Worm (Caenorhabditis elegans): ENCODE results near the gene srw-7.

DNA sequence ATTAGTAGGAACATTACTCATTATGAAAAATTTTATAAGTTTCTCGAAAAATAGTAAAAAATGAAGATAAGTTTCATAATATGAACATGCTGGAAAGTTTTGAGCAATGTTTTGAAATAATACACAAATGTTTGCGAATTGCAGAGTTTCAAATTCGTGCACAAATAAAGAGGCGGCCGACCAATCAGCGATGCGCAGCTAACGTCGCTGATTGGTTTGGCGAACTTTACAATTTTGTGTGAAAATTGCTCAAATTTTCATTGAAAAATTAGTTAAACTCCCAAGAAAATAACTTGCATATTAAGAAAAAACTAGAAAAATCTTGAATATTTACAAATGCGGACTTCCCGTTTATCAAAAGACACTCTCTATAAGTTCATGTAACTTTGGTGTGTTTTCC, 26.6 kb downstream of the srw-7 start:
- no peak for TF ChIP-seq somi-1 (GFP tag; optimal IDR thresholded peaks at IDR 0.05)
- no peak for TF ChIP-seq let-607 (tag; optimal IDR thresholded peaks at IDR 0.05)
- TF ChIP-seq ama-1 (optimal IDR thresholded peaks at IDR 0.05) = no peak
- TF ChIP-seq ama-1 (GFP tag; optimal IDR thresholded peaks at IDR 0.05) = no peak
- no peak for TF ChIP-seq akir-1 (GFP tag; optimal IDR thresholded peaks at IDR 0.05)
- no peak for TF ChIP-seq Y79H2A.3 (GFP tag; conservative IDR thresholded peaks at IDR 0.05)
- no peak for TF ChIP-seq F55B11.4 (tag; optimal IDR thresholded peaks at IDR 0.05; ENCODE audit: borderline replicate concordance, insufficient read depth)
- no peak for TF ChIP-seq zim-3 (tag; optimal IDR thresholded peaks at IDR 0.05)
- TF ChIP-seq unc-62 (GFP tag; optimal IDR thresholded peaks at IDR 0.05) = no peak
